Fruit fly (Drosophila melanogaster): ENCODE measurements around the gene brun.

brun gene

DNA sequence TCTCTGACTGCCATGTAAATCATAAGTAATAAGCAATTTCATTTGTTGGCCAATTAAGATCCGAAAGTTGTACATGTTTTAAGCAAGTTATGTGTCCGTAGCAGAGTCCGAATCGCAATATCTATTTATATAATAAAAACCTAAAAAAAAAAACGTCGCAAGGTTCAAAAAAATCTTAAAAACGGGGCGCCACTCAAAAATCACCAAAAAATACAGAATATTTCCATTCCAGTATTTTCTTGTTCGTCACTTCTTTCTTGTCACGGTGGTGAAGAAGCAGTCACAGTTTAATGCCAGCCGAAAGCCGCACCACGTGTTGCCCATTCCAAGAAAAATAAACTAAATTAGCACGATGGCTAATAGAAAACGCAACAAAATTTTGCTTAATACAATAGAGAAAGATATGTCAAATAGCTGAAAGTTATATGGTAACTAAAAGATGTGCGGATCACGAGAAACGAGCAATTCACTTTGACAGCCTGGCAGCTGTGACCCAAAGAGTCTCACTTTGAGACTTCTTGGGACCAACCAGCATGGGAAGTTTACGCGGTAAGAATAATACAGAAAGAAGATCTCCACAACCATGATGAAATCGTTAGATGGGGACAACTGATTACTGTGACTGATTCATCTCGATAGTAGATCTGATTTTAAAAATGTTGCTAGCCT lies 8.6 kb downstream of the brun start:
- TF ChIP-seq CG12605 (GFP tag; IDR thresholded peaks at IDR 0.05), result no peak
- TF ChIP-seq Snoo (tag; optimal IDR thresholded peaks at IDR 0.05), result no peak
- TF ChIP-seq CG34367 (tag; optimal IDR thresholded peaks at IDR 0.05), result no peak
- TF ChIP-seq Ets98B (GFP tag; IDR thresholded peaks at IDR 0.05), result no peak

dm6 chr2L:20645394-20645869 lies 10.5 kb downstream of the brun start, which contains the start of the genes phr6-4 and CG2608:
TSS of gene phr6-4 (minus strand) at chr2L:20645791.
TSS of gene CG2608 (plus strand) at chr2L:20645822.
- peak; percentile 89 for TF ChIP-seq CG4496 (GFP tag; IDR thresholded peaks at IDR 0.05)
- peak; percentile 96 for TF ChIP-seq CG8159 (tag; optimal IDR thresholded peaks at IDR 0.05)
- TF ChIP-seq D1 (tag; optimal IDR thresholded peaks at IDR 0.05), result peak; percentile 92
- TF ChIP-seq EcR (GFP tag; optimal IDR thresholded peaks at IDR 0.05), result peak; percentile 15
- TF ChIP-seq CG15710 (tag; optimal IDR thresholded peaks at IDR 0.05), result peak; percentile 95
- TF ChIP-seq Pif1A (GFP tag; optimal IDR thresholded peaks at IDR 0.05), result peak; percentile 94
- peak; percentile 96 for TF ChIP-seq CG9948 (tag; optimal IDR thresholded peaks at IDR 0.05)
- peak; percentile 66; the same call in 1 of the 3 replicates for TF ChIP-seq fd96Ca (GFP tag; IDR thresholded peaks at IDR 0.05)
- TF ChIP-seq CG14655 (GFP tag; optimal IDR thresholded peaks at IDR 0.05), result peak; percentile 96
- peak; percentile 94 for TF ChIP-seq CG17806 (tag; optimal IDR thresholded peaks at IDR 0.05)
- TF ChIP-seq CG13204 (GFP tag; optimal IDR thresholded peaks at IDR 0.05), result no peak
- peak; percentile 84 for TF ChIP-seq gl (tag; optimal IDR thresholded peaks at IDR 0.05)
- peak; percentile 91 for TF ChIP-seq Pif1B (GFP tag; optimal IDR thresholded peaks at IDR 0.05)
- TF ChIP-seq CG32121 (GFP tag; IDR thresholded peaks at IDR 0.05), result peak; percentile 88
- peak; percentile 83 for TF ChIP-seq rn (GFP tag; IDR thresholded peaks at IDR 0.05)
- peak; percentile 83 for TF ChIP-seq Ets98B (GFP tag; IDR thresholded peaks at IDR 0.05)
- TF ChIP-seq Snoo (tag; optimal IDR thresholded peaks at IDR 0.05), result peak; percentile 91
- TF ChIP-seq CG8301 (tag; optimal IDR thresholded peaks at IDR 0.05), result peak; percentile 95
- TF ChIP-seq CG34367 (tag; optimal IDR thresholded peaks at IDR 0.05), result peak; percentile 95
- TF ChIP-seq CG10348 (GFP tag; IDR thresholded peaks at IDR 0.05), result no peak
- TF ChIP-seq CG12605 (GFP tag; IDR thresholded peaks at IDR 0.05), result peak; percentile 83

dm6 chr2L:20643144-20643543 lies 12.8 kb downstream of the brun start, which contains the start of gene CG17470:
TSS of gene CG17470 (minus strand) at chr2L:20643244.
- TF ChIP-seq Pif1A (GFP tag; optimal IDR thresholded peaks at IDR 0.05) (no peak), Snoo (tag; optimal IDR thresholded peaks at IDR 0.05) (no peak), D1 (tag; optimal IDR thresholded peaks at IDR 0.05) (no peak), CG4496 (GFP tag; IDR thresholded peaks at IDR 0.05) (no peak), CG32121 (GFP tag; IDR thresholded peaks at IDR 0.05) (no peak), CG14655 (GFP tag; optimal IDR thresholded peaks at IDR 0.05) (no peak), CG9948 (tag; optimal IDR thresholded peaks at IDR 0.05) (no peak), CG34367 (tag; optimal IDR thresholded peaks at IDR 0.05) (no peak), Pif1B (GFP tag; optimal IDR thresholded peaks at IDR 0.05) (no peak), CG8159 (tag; optimal IDR thresholded peaks at IDR 0.05) (no peak), EcR (GFP tag; optimal IDR thresholded peaks at IDR 0.05) (no peak), fd96Ca (GFP tag; IDR thresholded peaks at IDR 0.05) (no peak), gl (tag; optimal IDR thresholded peaks at IDR 0.05) (no peak)

DNA sequence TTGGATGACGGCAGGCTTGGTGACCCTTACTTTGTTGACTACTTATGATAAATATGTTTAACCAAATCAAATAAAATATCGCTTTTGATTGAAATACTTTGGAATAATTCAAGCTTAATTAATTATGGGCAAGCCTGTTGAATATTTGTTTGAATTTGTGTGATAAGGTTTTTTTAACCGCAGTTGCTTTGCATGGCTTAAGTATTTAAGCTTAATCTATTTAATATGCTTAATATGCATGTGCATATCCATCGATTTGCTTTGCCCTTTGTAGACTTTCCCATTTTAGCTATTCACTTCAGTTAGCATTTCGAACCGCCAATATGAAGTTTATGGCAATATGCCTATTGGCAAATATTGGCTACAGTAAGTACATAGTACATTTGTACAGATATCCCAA lies 15.4 kb downstream of the brun start, which contains the start of gene Sfp38D:
Gene Sfp38D, plus strand, starts transcription at position 301 of the 400 bp plus-strand sequence.
- TF ChIP-seq Pif1A (GFP tag; optimal IDR thresholded peaks at IDR 0.05) (no peak), CG17806 (tag; optimal IDR thresholded peaks at IDR 0.05) (no peak)

DNA sequence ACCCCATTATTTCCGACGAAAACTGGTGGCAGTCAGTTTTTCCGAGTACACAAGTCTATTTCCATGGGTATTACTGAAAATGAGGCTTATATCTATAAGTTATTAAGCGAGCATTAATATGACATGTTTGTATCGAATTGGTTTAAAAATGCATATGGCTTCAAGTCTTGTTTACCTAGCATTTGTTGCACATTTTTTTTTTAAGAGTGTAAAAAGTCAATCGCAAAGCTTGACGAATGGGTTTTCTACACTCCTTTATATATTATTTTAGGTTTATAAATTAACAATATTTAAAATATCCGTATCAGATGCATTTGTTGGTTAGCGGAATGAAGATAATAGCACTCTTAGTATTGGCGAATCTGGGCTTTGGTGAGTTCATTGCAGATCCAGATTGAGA lies 16.2 kb downstream of the brun start, which contains the start of gene CG31680:
Gene CG31680, plus strand, starts transcription at position 301 of the 400 bp plus-strand sequence.
- no peak for TF ChIP-seq CG32121 (GFP tag; IDR thresholded peaks at IDR 0.05)
- no peak for TF ChIP-seq Snoo (tag; optimal IDR thresholded peaks at IDR 0.05)
- no peak for TF ChIP-seq CG12605 (GFP tag; IDR thresholded peaks at IDR 0.05)
- no peak for TF ChIP-seq CG15710 (tag; optimal IDR thresholded peaks at IDR 0.05)
- no peak for TF ChIP-seq CG10348 (GFP tag; IDR thresholded peaks at IDR 0.05)
- no peak for TF ChIP-seq Pif1B (GFP tag; optimal IDR thresholded peaks at IDR 0.05)
- no peak for TF ChIP-seq rn (GFP tag; IDR thresholded peaks at IDR 0.05)

DNA sequence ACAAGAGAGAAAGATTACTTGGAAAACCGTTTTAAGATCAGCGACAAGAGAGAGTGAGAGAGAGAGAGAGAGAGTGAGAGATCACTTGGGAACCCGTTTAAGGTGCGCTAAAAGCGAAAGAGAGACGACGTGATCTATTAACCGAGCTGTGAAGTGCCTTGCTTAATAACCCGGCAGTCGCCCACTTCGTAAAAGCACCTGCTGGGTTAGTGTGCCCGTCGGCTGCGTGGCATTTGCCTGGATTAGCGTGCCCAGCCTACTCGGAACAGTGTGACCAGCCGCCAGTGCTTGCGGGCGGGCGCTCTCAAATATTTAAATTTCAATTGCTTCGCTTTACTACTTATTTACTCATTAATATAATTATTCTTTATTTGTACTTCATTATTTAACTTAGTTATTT lies 17.6 kb downstream of the brun start:
- TF ChIP-seq CG4496 (GFP tag; IDR thresholded peaks at IDR 0.05) (peak; percentile 82; the same call in 2 of the 3 replicates), CG10348 (GFP tag; IDR thresholded peaks at IDR 0.05) (no peak), CG14655 (GFP tag; optimal IDR thresholded peaks at IDR 0.05) (no peak), CG8301 (tag; optimal IDR thresholded peaks at IDR 0.05) (no peak), fd96Ca (GFP tag; IDR thresholded peaks at IDR 0.05) (no peak), Pif1B (GFP tag; optimal IDR thresholded peaks at IDR 0.05) (no peak), Ets98B (GFP tag; IDR thresholded peaks at IDR 0.05) (0 out of 2 replicates have a peak, but pooled peaks have one; percentile 19), CG8159 (tag; optimal IDR thresholded peaks at IDR 0.05) (peak; percentile 11)

DNA sequence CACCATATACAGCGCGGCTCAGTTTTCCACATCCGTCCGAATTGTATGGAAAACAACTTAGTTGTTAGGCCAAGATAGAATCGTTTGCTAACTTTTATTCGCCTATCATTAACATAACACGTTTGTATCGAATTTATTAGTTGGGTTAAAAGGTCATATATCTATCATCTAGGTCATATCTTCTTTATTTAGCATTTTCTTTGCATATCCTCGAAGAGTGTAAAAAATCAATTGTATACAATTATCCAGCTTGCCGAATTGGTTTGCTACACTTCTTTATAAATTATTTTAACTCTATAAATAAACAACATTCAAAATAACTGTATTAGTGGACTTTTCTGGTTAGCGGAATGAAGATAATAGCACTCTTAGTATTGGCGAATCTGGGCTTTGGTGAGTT lies 21.8 kb downstream of the brun start, which contains the start of gene CG17472:
Gene CG17472, plus strand, starts transcription at position 301 of the 400 bp plus-strand sequence.
- TF ChIP-seq CG14655 (GFP tag; optimal IDR thresholded peaks at IDR 0.05) (no peak), CG8301 (tag; optimal IDR thresholded peaks at IDR 0.05) (no peak), CG13204 (GFP tag; optimal IDR thresholded peaks at IDR 0.05) (no peak), EcR (GFP tag; optimal IDR thresholded peaks at IDR 0.05) (no peak), Ets98B (GFP tag; IDR thresholded peaks at IDR 0.05) (no peak), Snoo (tag; optimal IDR thresholded peaks at IDR 0.05) (no peak), gl (tag; optimal IDR thresholded peaks at IDR 0.05) (no peak), CG17806 (tag; optimal IDR thresholded peaks at IDR 0.05) (no peak), CG4496 (GFP tag; IDR thresholded peaks at IDR 0.05) (no peak), Pif1A (GFP tag; optimal IDR thresholded peaks at IDR 0.05) (no peak), fd96Ca (GFP tag; IDR thresholded peaks at IDR 0.05) (no peak), Pif1B (GFP tag; optimal IDR thresholded peaks at IDR 0.05) (no peak), rn (GFP tag; IDR thresholded peaks at IDR 0.05) (no peak), CG34367 (tag; optimal IDR thresholded peaks at IDR 0.05) (no peak), CG9948 (tag; optimal IDR thresholded peaks at IDR 0.05) (no peak)
